Worm (Caenorhabditis elegans): Measurements from ENCODE around the gene pll-1.

- TF ChIP-seq klf-2 (GFP tag; conservative IDR thresholded peaks at IDR 0.05) (no peak), ztf-23 (GFP tag; IDR thresholded peaks at IDR 0.05) (no peak)
Observed at ce11 chrIII:385068-385467, 19.3 kb downstream of the pll-1 start.

Measured in whole organism, midembryonic.